Fruit fly (Drosophila melanogaster): ENCODE data around the gene Fnta.
A peak's percentile ranks its signal among the peaks of the same experiment; 100 is the strongest.

DNA sequence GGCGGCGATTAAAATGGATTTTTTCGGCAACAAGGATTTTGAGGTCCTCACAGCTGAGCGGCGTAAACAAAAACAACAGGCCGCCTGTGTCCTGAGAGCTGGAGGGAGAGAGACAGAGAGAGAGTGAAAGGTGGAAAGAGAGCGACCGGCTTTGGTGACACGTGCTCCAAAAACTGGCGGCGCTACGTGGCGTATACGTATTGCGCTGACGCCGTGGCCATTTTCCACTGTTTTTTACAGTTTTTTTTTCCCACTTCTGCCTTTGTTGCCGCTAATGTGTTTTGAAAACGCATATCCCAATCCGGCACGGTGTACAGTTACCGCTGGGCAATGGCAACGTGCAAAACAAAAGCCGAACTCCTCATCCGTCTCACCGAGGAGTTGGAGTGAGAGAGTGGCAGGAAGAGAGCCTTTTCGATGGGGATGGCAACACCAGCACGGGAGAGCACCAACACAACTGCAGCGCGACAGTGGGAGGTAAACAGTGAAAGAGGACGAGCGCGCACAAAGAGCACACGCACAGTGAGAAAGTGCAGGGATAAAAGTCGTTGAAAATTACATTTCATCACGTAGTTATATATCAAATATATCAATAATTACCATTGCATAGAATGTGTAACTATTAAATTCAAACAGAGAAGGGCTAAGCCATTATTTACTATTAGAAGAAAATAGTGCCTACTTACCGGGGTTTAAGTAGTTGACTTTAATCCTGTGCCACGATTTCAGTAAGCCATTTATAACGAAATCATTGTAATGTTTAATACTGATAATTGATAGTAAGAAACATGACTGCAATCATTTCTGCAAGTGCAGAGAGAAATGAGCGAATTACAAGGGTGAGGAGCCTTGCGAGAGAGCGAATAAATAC is 9.8 kb downstream of the Fnta start:
- TF ChIP-seq rn (GFP tag; IDR thresholded peaks at IDR 0.05) (0 out of 2 replicates have a peak, but pooled peaks have one; percentile 12), Ets98B (GFP tag; IDR thresholded peaks at IDR 0.05) (no peak), EcR (GFP tag; optimal IDR thresholded peaks at IDR 0.05) (no peak), D1 (tag; optimal IDR thresholded peaks at IDR 0.05) (no peak), CG9948 (tag; optimal IDR thresholded peaks at IDR 0.05) (peak; percentile 77), CG14655 (GFP tag; optimal IDR thresholded peaks at IDR 0.05) (peak; percentile 80), gl (tag; optimal IDR thresholded peaks at IDR 0.05) (peak; percentile 54), fd96Ca (GFP tag; IDR thresholded peaks at IDR 0.05) (peak; percentile 40; the same call in 1 of the 3 replicates), CG15710 (tag; optimal IDR thresholded peaks at IDR 0.05) (peak; percentile 80), CG17806 (tag; optimal IDR thresholded peaks at IDR 0.05) (peak; percentile 73), CG13204 (GFP tag; optimal IDR thresholded peaks at IDR 0.05) (peak; percentile 47)
